Fruit fly (Drosophila melanogaster): ENCODE data around the gene CG14292.

CG14292 gene

DNA sequence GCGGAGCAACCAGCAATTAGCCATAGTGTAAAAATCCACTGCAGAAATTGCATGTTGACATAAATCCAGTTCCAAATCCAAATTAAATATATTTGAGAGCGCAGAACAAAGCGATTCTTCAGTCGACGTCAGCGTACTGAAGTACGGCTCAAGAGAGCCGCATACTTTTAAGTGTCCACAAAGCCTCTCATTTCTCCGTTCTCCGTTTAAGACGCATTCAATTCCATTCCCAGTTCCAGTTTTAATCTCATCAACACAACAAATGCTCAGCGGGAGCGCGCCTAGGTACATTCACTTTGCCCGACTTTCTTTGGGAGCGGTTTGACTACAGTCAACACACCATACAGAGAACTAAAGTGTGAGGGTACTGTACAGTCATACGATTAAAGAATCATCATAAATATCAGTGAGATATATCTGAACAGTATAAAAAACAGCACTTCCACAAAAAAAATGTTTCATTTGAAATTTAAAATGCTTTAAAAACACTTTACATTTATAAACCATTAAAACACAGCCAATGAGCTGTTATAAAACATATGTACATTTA is 7.4 kb upstream of the CG14292 start, which contains the start of gene Sgsh (continued):
- TF ChIP-seq spab (GFP tag; optimal IDR thresholded peaks at IDR 0.05) = no peak
- no peak for TF ChIP-seq Gug (GFP tag; IDR thresholded peaks at IDR 0.05)
- no peak for TF ChIP-seq Sox15 (GFP tag; optimal IDR thresholded peaks at IDR 0.05)
- TF ChIP-seq vri (GFP tag; optimal IDR thresholded peaks at IDR 0.05) = no peak
- TF ChIP-seq svp (GFP tag) = peak; percentile 43
- no peak for TF ChIP-seq fd59A (GFP tag; optimal IDR thresholded peaks at IDR 0.05)
- peak; percentile 38 for TF ChIP-seq esn (GFP tag; optimal IDR thresholded peaks at IDR 0.05)
- TF ChIP-seq acj6 (GFP tag; optimal IDR thresholded peaks at IDR 0.05) = no peak
- peak; percentile 1 for TF ChIP-seq dsx (GFP tag; optimal IDR thresholded peaks at IDR 0.05; ENCODE audit: poor library complexity, severe bottlenecking)
- no peak for TF ChIP-seq Eip93F (GFP tag; optimal IDR thresholded peaks at IDR 0.05)
- TF ChIP-seq fd85E (GFP tag; optimal IDR thresholded peaks at IDR 0.05) = no peak
- no peak for TF ChIP-seq CG3919 (GFP tag; optimal IDR thresholded peaks at IDR 0.05)
- peak; percentile 26 for TF ChIP-seq CG10631 (GFP tag; optimal IDR thresholded peaks at IDR 0.05)
- peak; percentile 23 for TF ChIP-seq CG6808 (GFP tag; optimal IDR thresholded peaks at IDR 0.05)
- peak; percentile 48 for TF ChIP-seq Met (GFP tag; optimal IDR thresholded peaks at IDR 0.05)
- peak; percentile 70 for TF ChIP-seq Eip78C (GFP tag)
- TF ChIP-seq CG8319 (GFP tag; optimal IDR thresholded peaks at IDR 0.05) = no peak
- no peak for TF ChIP-seq CG8632 (GFP tag; optimal IDR thresholded peaks at IDR 0.05)
- no peak for TF ChIP-seq pdm3 (GFP tag; optimal IDR thresholded peaks at IDR 0.05)
- TF ChIP-seq topi (GFP tag; optimal IDR thresholded peaks at IDR 0.05) = peak; percentile 22
- no peak for TF ChIP-seq fkh (GFP tag; optimal IDR thresholded peaks at IDR 0.05)
- TF ChIP-seq CG6276 (GFP tag; optimal IDR thresholded peaks at IDR 0.05) = no peak
- no peak for TF ChIP-seq Blimp-1 (GFP tag; optimal IDR thresholded peaks at IDR 0.05)
- peak; percentile 32 for TF ChIP-seq cyc (GFP tag; optimal IDR thresholded peaks at IDR 0.05)
- TF ChIP-seq CG11902 (GFP tag; optimal IDR thresholded peaks at IDR 0.05) = no peak
- no peak for TF ChIP-seq Smox (GFP tag; optimal IDR thresholded peaks at IDR 0.05)
- no peak for TF ChIP-seq CG16779 (tag; optimal IDR thresholded peaks at IDR 0.05)
- TF ChIP-seq net (GFP tag; optimal IDR thresholded peaks at IDR 0.05) = no peak
- TF ChIP-seq Hr4 (GFP tag; optimal IDR thresholded peaks at IDR 0.05) = peak; percentile 29
- no peak for TF ChIP-seq CG4318 (GFP tag; optimal IDR thresholded peaks at IDR 0.05)
- TF ChIP-seq Hr38 (GFP tag; optimal IDR thresholded peaks at IDR 0.05) = no peak
- peak; percentile 22; the same call in 1 of the 2 replicates for TF ChIP-seq CG15336 (GFP tag; IDR thresholded peaks at IDR 0.05)
- no peak for TF ChIP-seq CG34406 (GFP tag; optimal IDR thresholded peaks at IDR 0.05)
- no peak for TF ChIP-seq ss (GFP tag; optimal IDR thresholded peaks at IDR 0.05)
- no peak for TF ChIP-seq salr (GFP tag; optimal IDR thresholded peaks at IDR 0.05)

- TF ChIP-seq CG32006 (GFP tag; optimal IDR thresholded peaks at IDR 0.05) = peak; percentile 4
- no peak for TF ChIP-seq CG3919 (GFP tag; optimal IDR thresholded peaks at IDR 0.05)
- TF ChIP-seq OdsH (GFP tag; optimal IDR thresholded peaks at IDR 0.05) = peak; percentile 8
- TF ChIP-seq svp (GFP tag) = peak; percentile 70
Observed at dm6 chr3R:18910923-18911322, 5.5 kb upstream of the CG14292 start.

DNA sequence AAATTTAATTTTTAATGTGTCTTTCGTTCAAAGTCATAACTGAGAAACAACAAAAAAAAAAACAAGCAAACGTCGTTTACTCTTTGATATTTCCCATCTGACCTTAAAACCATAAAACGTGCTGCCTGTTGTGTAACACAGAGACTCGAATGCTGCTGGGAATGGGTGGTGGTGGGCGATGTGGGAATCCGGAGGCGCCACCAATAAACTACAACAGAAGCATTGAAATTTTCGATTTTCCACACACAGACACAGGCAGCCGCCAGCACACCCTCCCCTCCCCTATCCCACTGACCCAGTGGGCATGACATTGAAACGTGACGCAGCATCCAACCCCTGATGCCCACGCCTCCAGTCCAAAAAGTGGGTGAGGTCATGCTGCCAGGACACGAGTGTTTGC is 4.9 kb upstream of the CG14292 start:
- TF ChIP-seq Blimp-1 (GFP tag; optimal IDR thresholded peaks at IDR 0.05) (no peak), CG32006 (GFP tag; optimal IDR thresholded peaks at IDR 0.05) (no peak), Hr39 (GFP tag; optimal IDR thresholded peaks at IDR 0.05) (no peak), CG8632 (GFP tag; optimal IDR thresholded peaks at IDR 0.05) (no peak), acj6 (GFP tag; optimal IDR thresholded peaks at IDR 0.05) (no peak), Met (GFP tag; optimal IDR thresholded peaks at IDR 0.05) (no peak), topi (GFP tag; optimal IDR thresholded peaks at IDR 0.05) (no peak), CG11294 (GFP tag; IDR thresholded peaks at IDR 0.05) (no peak), CG34406 (GFP tag; optimal IDR thresholded peaks at IDR 0.05) (no peak), CG3919 (GFP tag; optimal IDR thresholded peaks at IDR 0.05) (no peak)

All from whole organism, prepupa.